Fruit fly (Drosophila melanogaster): ENCODE data around the gene CG33229.

DNA sequence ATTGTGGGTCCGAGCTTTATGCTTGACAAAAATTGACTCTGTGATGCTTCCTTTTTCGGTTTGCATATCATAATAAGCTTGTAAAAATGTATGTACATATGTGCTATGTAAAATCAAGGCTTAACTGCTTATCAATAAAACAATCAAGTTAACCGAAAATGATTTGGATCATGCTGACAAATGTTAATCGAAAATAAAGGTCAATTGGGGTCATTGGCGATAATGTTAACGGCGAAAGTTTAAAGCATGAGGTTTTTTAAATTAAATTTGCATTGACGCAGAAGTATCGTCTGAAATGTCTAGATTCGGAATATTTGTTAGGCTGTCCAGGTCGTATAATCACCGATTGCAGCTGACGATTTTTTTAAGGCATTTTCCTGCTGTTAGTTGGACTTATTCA, 7.3 kb upstream of the CG33229 start, which contains the start of gene Kaz1-ORFB:
- no peak for TF ChIP-seq pho (GFP tag; optimal IDR thresholded peaks at IDR 0.05)
- no peak for TF ChIP-seq run (tag; optimal IDR thresholded peaks at IDR 0.05)
- TF ChIP-seq al (GFP tag; IDR thresholded peaks at IDR 0.05): no peak
- TF ChIP-seq CG9215 (GFP tag; IDR thresholded peaks at IDR 0.05): no peak
- no peak for TF ChIP-seq ttk (GFP tag; IDR thresholded peaks at IDR 0.05)
- no peak for TF ChIP-seq YL-1 (GFP tag; optimal IDR thresholded peaks at IDR 0.05)
- no peak for TF ChIP-seq CG34422 (GFP tag; IDR thresholded peaks at IDR 0.05)
- TF ChIP-seq Hey (tag; optimal IDR thresholded peaks at IDR 0.05): no peak
- no peak for TF ChIP-seq Sry-β (GFP tag; optimal IDR thresholded peaks at IDR 0.05)
- TF ChIP-seq ind (GFP tag; optimal IDR thresholded peaks at IDR 0.05): no peak
- no peak for TF ChIP-seq CG14965 (GFP tag; optimal IDR thresholded peaks at IDR 0.05; ENCODE audit: borderline replicate concordance)

Measured in whole organism, embryonic.